Fruit fly (Drosophila melanogaster) whole organism, adult: ENCODE results near the gene CG9215.

ENCODE experiments used
- CG11617 ChIP-seq: fragments of 200-800 bp; sonication (Bioruptor generic); optimal IDR thresholded peaks from 2 replicates; lab custom pipeline; 2017; ENCODE audit warnings: mild to moderate bottlenecking, missing biosample characterization, missing genetic modification reagents, missing genetic modification characterization
- CG5204 ChIP-seq: fragments of 200-800 bp; sonication (Bioruptor generic); optimal IDR thresholded peaks from 2 replicates; lab custom pipeline; 2016; ENCODE audit warnings: missing biosample characterization, missing genetic modification characterization
- CG7101 ChIP-seq: fragments of 200-800 bp; sonication (Bioruptor generic); optimal IDR thresholded peaks from 2 replicates; lab custom pipeline; 2018; ENCODE audit warnings: missing biosample characterization, mild to moderate bottlenecking, missing genetic modification characterization, moderate library complexity
- Hr96 ChIP-seq: fragments of 200-800 bp; sonication (Bioruptor generic); optimal IDR thresholded peaks from 2 replicates; lab custom pipeline; 2016; ENCODE audit warnings: missing biosample characterization, missing genetic modification characterization
- Mnt ChIP-seq: fragments of 200-800 bp; sonication (Bioruptor generic); optimal IDR thresholded peaks from 2 replicates; lab custom pipeline; 2016; ENCODE audit warnings: missing biosample characterization, mild to moderate bottlenecking, missing genetic modification characterization
- cic ChIP-seq: fragments of 200-800 bp; sonication (Bioruptor generic); optimal IDR thresholded peaks from 2 replicates; lab custom pipeline; 2017; ENCODE audit warnings: missing biosample characterization, mild to moderate bottlenecking, missing genetic modification characterization, moderate library complexity
- cnc ChIP-seq, 2 experiments: fragments of >200 bp; optimal IDR thresholded peaks; 2 replicates each; lab custom pipeline; 2017
- kay ChIP-seq: fragments of 200-800 bp; sonication (Bioruptor generic); peaks from one replicate; lab custom pipeline; 2016; ENCODE audit warnings: missing biosample characterization, missing genetic modification characterization, borderline replicate concordance
- ovo ChIP-seq: fragments of 200-800 bp; sonication (Bioruptor generic); optimal IDR thresholded peaks from 2 replicates; lab custom pipeline; 2016; ENCODE audit warnings: missing biosample characterization, missing genetic modification characterization
- tj ChIP-seq: fragments of 200-800 bp; sonication (Bioruptor generic); optimal IDR thresholded peaks from 3 replicates; lab custom pipeline; 2017; ENCODE audit warnings: missing biosample characterization, mild to moderate bottlenecking, missing genetic modification characterization, moderate library complexity
- toe ChIP-seq: fragments of 200-800 bp; sonication (Bioruptor generic); optimal IDR thresholded peaks from 2 replicates; lab custom pipeline; 2016; ENCODE audit warnings: missing biosample characterization, missing genetic modification characterization

dm6 chrX:15599697-15600096, 17.0 kb upstream of the CG9215 start:
- no peak for TF ChIP-seq kay (GFP tag; lab: Kevin White, UChicago)
- TF ChIP-seq cic (GFP tag; lab: Kevin White, UChicago), result no peak
- no peak for TF ChIP-seq CG5204 (GFP tag; lab: Kevin White, UChicago)
- TF ChIP-seq cnc (optimal IDR thresholded peaks at IDR 0.05; lab: Kevin White, UChicago), result no peak
- TF ChIP-seq Hr96, result no peak
- TF ChIP-seq CG11617, result no peak
- TF ChIP-seq ovo (GFP tag; lab: Kevin White, UChicago), result no peak
- no peak for TF ChIP-seq toe (GFP tag; lab: Kevin White, UChicago)
- no peak for TF ChIP-seq CG7101 (tag; lab: Kevin White, UChicago)
- no peak for TF ChIP-seq tj (GFP tag; lab: Kevin White, UChicago)
- TF ChIP-seq Mnt (GFP tag; lab: Kevin White, UChicago), result no peak
